Worm (Caenorhabditis elegans): ENCODE measurements around the gene K06G5.1.

ce11 chrX:14165156-14165555 lies 49.6 kb upstream of the K06G5.1 start:
- TF ChIP-seq fos-1 (tag; optimal IDR thresholded peaks at IDR 0.05) (no peak), ztf-11 (tag; optimal IDR thresholded peaks at IDR 0.05) (no peak), lin-39 (tag; optimal IDR thresholded peaks at IDR 0.05) (no peak), skn-1 (tag; optimal IDR thresholded peaks at IDR 0.05) (no peak), unc-39 (tag; optimal IDR thresholded peaks at IDR 0.05) (no peak), nhr-11 (tag; optimal IDR thresholded peaks at IDR 0.05) (no peak)
